Worm (Caenorhabditis elegans) whole organism, L2 larva: Measurements from ENCODE around the gene srj-15.

ENCODE experiments used
- C34F6.9 ChIP-seq: fragments of 150-350 bp; optimal IDR thresholded peaks from 2 replicates; lab custom pipeline; 2014; ENCODE audit warnings: missing biosample characterization, missing genetic modification characterization
- ZK546.5 ChIP-seq: sonication (generic microtip); optimal IDR thresholded peaks from 2 replicates; lab custom pipeline; 2017; ENCODE audit warnings: missing biosample characterization, missing genetic modification characterization
- ama-1 ChIP-seq: fragments of 150-350 bp; optimal IDR thresholded peaks from 2 replicates; lab custom pipeline; 2018; ENCODE audit warnings: inconsistent platforms
- lin-13 ChIP-seq: fragments of 150-350 bp; optimal IDR thresholded peaks from 2 replicates; lab custom pipeline; 2014; ENCODE audit warnings: missing biosample characterization, missing genetic modification reagents, missing genetic modification characterization
- mab-5 ChIP-seq: fragments of 150-350 bp; optimal IDR thresholded peaks from 2 replicates; lab custom pipeline; 2014; ENCODE audit warnings: missing biosample characterization, missing genetic modification characterization
- mdl-1 ChIP-seq, 2 experiments: fragments of 150-350 bp in 1 of 2; sonication (generic microtip) in 1 of 2; optimal IDR thresholded peaks; 2 replicates each; lab custom pipeline; 2017; ENCODE audit warnings: missing biosample characterization in 2 of 2, missing genetic modification characterization in 2 of 2
- skn-1 ChIP-seq: sonication (generic microtip); optimal IDR thresholded peaks from 2 replicates; lab custom pipeline; 2017; ENCODE audit warnings: missing biosample characterization, missing genetic modification characterization
- snpc-4 ChIP-seq: fragments of 150-350 bp; optimal IDR thresholded peaks from 2 replicates; lab custom pipeline; 2014; ENCODE audit warnings: missing biosample characterization, missing genetic modification characterization
- unc-62 ChIP-seq: fragments of 150-350 bp; optimal IDR thresholded peaks from 2 replicates; lab custom pipeline; 2014; ENCODE audit warnings: missing biosample characterization, missing genetic modification reagents, missing genetic modification characterization

- no peak for TF ChIP-seq ZK546.5 (tag; lab: Kevin White, UChicago)
- no peak for TF ChIP-seq unc-62
- TF ChIP-seq lin-13: no peak
- no peak for TF ChIP-seq mdl-1 (tag; optimal IDR thresholded peaks at IDR 0.05; lab: Kevin White, UChicago)
- TF ChIP-seq ama-1 (lab: Kevin White, UChicago): no peak
- no peak for TF ChIP-seq skn-1 (tag; lab: Kevin White, UChicago)
- TF ChIP-seq mab-5 (tag; lab: Kevin White, UChicago): no peak
- no peak for TF ChIP-seq snpc-4
- TF ChIP-seq C34F6.9 (tag; lab: Kevin White, UChicago): no peak
Observed at ce11 chrV:1920105-1920504, 44.6 kb downstream of the srj-15 start, which contains the start of gene Y32G9A.12.
